Fruit fly (Drosophila melanogaster) ovary, adult (tissue): Measurements from ENCODE around the gene awd.

Experiments used
- CG17801 ChIP-seq: fragments of 200-800 bp; optimal IDR thresholded peaks from 2 replicates; lab custom pipeline; 2019; ENCODE audit warnings: missing biosample characterization, mild to moderate bottlenecking, missing genetic modification characterization, moderate library complexity; ENCODE audit not compliant: partially characterized antibody

Gene awd

dm6 chr3R:31712585-31712984, 33.3 kb downstream of the awd start:
- no peak for TF ChIP-seq CG17801 (GFP tag; lab: Kevin White, UChicago)

DNA sequence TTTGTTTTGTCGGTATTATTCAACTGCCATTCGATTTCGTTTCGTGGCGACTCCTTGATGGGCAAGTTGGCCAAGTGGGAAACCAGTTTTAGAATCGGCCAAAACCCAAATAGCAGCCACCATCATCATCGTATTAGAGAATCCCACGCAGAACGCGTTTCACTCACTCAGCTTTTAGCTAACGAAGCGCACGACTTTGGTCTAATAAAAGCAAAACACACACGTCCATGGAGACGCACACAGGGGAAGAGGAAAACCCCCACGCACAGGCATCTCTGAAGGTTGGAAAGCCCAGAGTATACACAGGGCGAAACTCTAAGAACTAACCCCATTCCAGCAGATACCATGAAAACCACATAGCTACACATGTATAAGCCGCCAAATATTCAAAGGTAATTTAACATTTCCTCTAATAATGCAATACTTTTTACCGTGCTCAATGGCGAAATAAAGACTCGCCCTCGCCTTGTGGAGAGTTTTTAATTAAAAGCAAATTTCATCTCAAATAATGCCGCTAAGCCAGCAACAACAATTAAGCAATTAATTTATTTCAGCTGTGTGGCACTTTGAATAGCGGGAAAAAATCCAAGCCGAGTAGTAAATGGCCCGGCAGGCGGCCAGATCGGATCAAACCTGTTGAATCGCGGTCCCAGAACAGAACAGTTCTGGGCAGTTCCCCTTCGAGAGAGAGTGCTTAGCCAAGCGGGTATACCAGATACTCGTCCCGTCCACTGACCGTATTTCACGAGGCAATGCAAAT, 34.4 kb downstream of the awd start:
- no peak for TF ChIP-seq CG17801 (GFP tag; lab: Kevin White, UChicago)

DNA sequence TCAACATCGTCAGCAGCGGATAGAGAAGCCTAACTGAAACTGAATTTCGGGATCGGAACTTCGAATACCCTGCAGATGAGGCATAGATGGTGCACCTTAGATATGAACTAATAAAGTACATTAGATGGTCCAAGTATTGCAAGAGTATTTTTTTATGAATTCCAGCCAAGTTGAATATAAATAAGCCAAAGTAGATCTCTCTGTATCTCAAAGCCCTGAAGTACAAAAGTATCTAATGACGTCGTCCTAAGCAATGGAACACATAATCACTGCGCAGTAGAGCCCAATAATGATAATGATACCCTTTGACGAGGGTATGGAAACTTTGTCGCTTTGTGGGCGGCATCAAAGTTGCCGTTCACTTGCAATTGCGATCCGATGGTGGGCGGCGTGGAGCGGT, 36.1 kb downstream of the awd start:
- no peak for TF ChIP-seq CG17801 (GFP tag; lab: Kevin White, UChicago)

DNA sequence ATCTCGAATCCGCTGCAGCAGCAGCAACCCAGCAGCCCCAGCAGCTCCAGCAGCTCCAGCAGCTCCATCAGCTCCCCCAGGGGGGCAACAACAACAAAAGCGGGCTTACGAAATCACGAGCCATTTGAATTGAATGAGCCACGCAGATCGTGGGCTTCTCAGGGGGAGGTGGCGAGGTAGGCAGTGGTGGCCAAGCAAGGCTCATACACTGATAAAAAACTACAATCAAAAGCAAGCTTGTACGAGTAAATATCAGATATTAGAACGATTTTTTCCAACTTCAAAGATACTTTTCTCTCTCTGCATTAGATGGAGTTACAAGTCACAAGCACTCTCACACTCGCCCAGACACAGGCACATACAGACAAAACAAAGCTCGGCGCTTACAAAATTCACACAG, 36.7 kb downstream of the awd start:
- no peak for TF ChIP-seq CG17801 (GFP tag; lab: Kevin White, UChicago)

- no peak for TF ChIP-seq CG17801 (GFP tag; lab: Kevin White, UChicago)
Measured at dm6 chr3R:31708240-31708639, 37.6 kb downstream of the awd start, which contains the start of gene CG42693. Gene CG42693, minus strand, starts transcription at chr3R:31708340.

- no peak for TF ChIP-seq CG17801 (GFP tag; lab: Kevin White, UChicago)
Measured at dm6 chr3R:31706895-31707238, 39.0 kb downstream of the awd start.

dm6 chr3R:31706142-31706894, 39.6 kb downstream of the awd start:
- no peak for TF ChIP-seq CG17801 (GFP tag; lab: Kevin White, UChicago)

dm6 chr3R:31704524-31705215, 41.2 kb downstream of the awd start:
- TF ChIP-seq CG17801 (GFP tag; lab: Kevin White, UChicago), result no peak

- TF ChIP-seq CG17801 (GFP tag; lab: Kevin White, UChicago), result no peak
Measured at dm6 chr3R:31703370-31703769, 42.5 kb downstream of the awd start.

- TF ChIP-seq CG17801 (GFP tag; lab: Kevin White, UChicago), result no peak
Measured at dm6 chr3R:31701934-31702333, 43.9 kb downstream of the awd start.

DNA sequence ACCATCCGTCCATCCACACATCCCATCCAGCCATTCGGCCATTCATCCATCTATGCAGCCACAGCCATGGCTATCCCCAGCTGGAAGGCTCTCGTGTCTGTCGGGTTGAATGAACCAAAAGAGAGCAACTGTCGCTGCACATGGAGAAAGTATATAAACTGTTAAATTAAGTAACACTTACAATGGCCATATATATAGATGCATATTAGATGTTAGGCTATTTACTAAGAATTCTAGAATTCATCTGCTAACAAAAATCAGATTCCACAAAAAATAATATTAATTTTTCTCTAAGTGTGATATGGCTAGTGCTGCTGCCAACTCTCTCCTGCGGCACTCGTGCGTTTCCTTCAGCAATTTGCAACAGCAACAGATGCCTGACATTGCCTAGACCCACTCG, 45.7 kb downstream of the awd start:
- no peak for TF ChIP-seq CG17801 (GFP tag; lab: Kevin White, UChicago)

- no peak for TF ChIP-seq CG17801 (GFP tag; lab: Kevin White, UChicago)
Measured at dm6 chr3R:31698143-31698776, 47.6 kb downstream of the awd start.

- TF ChIP-seq CG17801 (GFP tag; lab: Kevin White, UChicago), result no peak
Measured at dm6 chr3R:31697606-31698005, 48.3 kb downstream of the awd start.

DNA sequence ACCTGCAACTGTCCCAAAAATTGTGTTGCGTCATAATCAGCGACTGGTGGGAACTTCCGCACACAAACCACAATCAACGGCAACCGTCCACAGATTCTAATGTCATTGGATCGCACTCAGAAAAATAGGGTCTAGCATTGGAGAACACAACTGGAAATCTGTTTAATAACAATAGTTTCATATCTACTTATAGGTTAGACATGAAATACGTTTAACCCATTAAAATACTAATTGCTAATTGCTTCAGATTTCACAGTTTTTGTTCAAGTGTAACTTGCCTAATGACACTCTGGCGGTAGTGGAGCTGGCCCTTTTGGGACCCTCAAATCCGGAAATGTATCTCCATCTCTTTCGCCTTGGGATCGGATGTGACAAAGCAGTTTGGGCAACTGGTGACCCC, 49.2 kb downstream of the awd start:
- no peak for TF ChIP-seq CG17801 (GFP tag; lab: Kevin White, UChicago)
